Worm (Caenorhabditis elegans): ENCODE results near the gene srj-52.

DNA sequence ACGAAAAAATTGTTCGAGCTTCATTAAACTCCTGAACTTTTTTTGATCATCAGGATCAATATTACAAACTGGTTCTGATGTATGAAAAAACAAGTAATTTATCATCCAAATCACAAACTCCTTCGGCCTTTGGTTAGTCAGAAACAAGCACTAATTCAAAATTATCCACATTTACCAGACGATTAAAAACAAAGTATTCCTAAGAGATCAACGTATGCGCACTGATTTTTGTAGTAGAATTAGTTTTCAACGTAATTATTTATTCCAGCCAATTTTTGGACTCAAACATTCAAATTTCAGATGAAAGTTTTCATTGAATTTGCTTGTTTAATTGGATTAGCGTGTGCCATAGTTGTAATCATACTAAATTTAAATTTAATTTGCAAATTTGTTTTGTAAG, 11.1 kb upstream of the srj-52 start, which contains the start of gene srbc-38:
- TF ChIP-seq ceh-28 (tag; optimal IDR thresholded peaks at IDR 0.05) = no peak
- no peak for TF ChIP-seq ceh-20 (GFP tag; IDR thresholded peaks at IDR 0.05)
- no peak for TF ChIP-seq T26A8.4 (GFP tag; IDR thresholded peaks at IDR 0.05)
- TF ChIP-seq nhr-28 (tag; optimal IDR thresholded peaks at IDR 0.05) = no peak
- TF ChIP-seq ztf-11 (tag; optimal IDR thresholded peaks at IDR 0.05) = no peak
- TF ChIP-seq madf-5 (GFP tag; IDR thresholded peaks at IDR 0.05) = no peak
- no peak for TF ChIP-seq ZK546.5 (tag; optimal IDR thresholded peaks at IDR 0.05)
- TF ChIP-seq egl-43 (GFP tag; IDR thresholded peaks at IDR 0.05) = no peak
- TF ChIP-seq nhr-237 (tag; optimal IDR thresholded peaks at IDR 0.05) = no peak
- no peak for TF ChIP-seq snpc-4 (tag; optimal IDR thresholded peaks at IDR 0.05)
- TF ChIP-seq F44E2.7 (GFP tag; IDR thresholded peaks at IDR 0.05) = no peak
- no peak for TF ChIP-seq R02D3.7 (tag; optimal IDR thresholded peaks at IDR 0.05)
- TF ChIP-seq nhr-76 (tag; optimal IDR thresholded peaks at IDR 0.05) = no peak
- no peak for TF ChIP-seq zip-2 (tag; optimal IDR thresholded peaks at IDR 0.05)

Measured in whole organism, L4 larva.